Worm (Caenorhabditis elegans) whole organism, L1 larva: ENCODE measurements around the gene R04E5.7.
A peak's percentile ranks its signal among the peaks of the same experiment; 100 is the strongest.

ENCODE experiments used
- F16B12.6 ChIP-seq: fragments of 150-350 bp; optimal IDR thresholded peaks from 2 replicates; lab custom pipeline; 2014; ENCODE audit warnings: missing biosample characterization, missing genetic modification characterization
- Y116A8C.19 ChIP-seq: sonication (generic microtip); optimal IDR thresholded peaks from 2 replicates; lab custom pipeline; 2016; ENCODE audit warnings: missing compliant biosample characterization, missing genetic modification characterization, borderline replicate concordance
- alr-1 ChIP-seq: fragments of 200-800 bp; sonication (Bioruptor generic); optimal IDR thresholded peaks from 2 replicates; lab custom pipeline; 2018; ENCODE audit warnings: borderline replicate concordance, mild to moderate bottlenecking, missing genetic modification characterization, missing compliant biosample characterization
- aly-2 ChIP-seq: fragments of 150-350 bp; optimal IDR thresholded peaks from 2 replicates; lab custom pipeline; 2014; ENCODE audit warnings: missing biosample characterization, missing genetic modification characterization
- blmp-1 ChIP-seq: fragments of 150-350 bp; optimal IDR thresholded peaks from 2 replicates; lab custom pipeline; 2014; ENCODE audit warnings: missing biosample characterization, missing genetic modification characterization
- ceh-63 ChIP-seq: fragments of 200-800 bp; sonication (Bioruptor generic); optimal IDR thresholded peaks from 2 replicates; lab custom pipeline; 2018; ENCODE audit warnings: mild to moderate bottlenecking, missing genetic modification characterization, missing compliant biosample characterization
- ceh-8 ChIP-seq: fragments of 200-800 bp; sonication (Bioruptor generic); optimal IDR thresholded peaks from 2 replicates; lab custom pipeline; 2018; ENCODE audit warnings: mild to moderate bottlenecking, missing genetic modification characterization, moderate library complexity, missing compliant biosample characterization
- ceh-82 ChIP-seq, 3 experiments: fragments of 150-350 bp in 1 of 3; sonication (generic microtip) in 2 of 3; optimal IDR thresholded peaks; 2 replicates each; lab custom pipeline; 2014 to 2017; ENCODE audit warnings: missing biosample characterization in 3 of 3, missing genetic modification characterization in 3 of 3
- ceh-90 ChIP-seq: sonication (generic microtip); optimal IDR thresholded peaks from 2 replicates; lab custom pipeline; 2016; ENCODE audit warnings: missing genetic modification characterization, missing compliant biosample characterization
- dpl-1 ChIP-seq, 3 experiments: fragments of 150-350 bp in 2 of 3; sonication (generic microtip) in 1 of 3; optimal IDR thresholded peaks; 2 replicates each; lab custom pipeline; 2014 to 2017; ENCODE audit warnings: missing biosample characterization in 3 of 3, missing genetic modification characterization in 3 of 3, missing genetic modification reagents in 3 of 3
- efl-3 ChIP-seq: fragments of 200-800 bp; sonication (Bioruptor generic); optimal IDR thresholded peaks from 2 replicates; lab custom pipeline; 2018; ENCODE audit warnings: mild to moderate bottlenecking, missing genetic modification characterization, missing compliant biosample characterization
- egl-13 ChIP-seq: sonication (generic microtip); optimal IDR thresholded peaks from 2 replicates; lab custom pipeline; 2016; ENCODE audit warnings: missing genotype, missing genetic modification reagents, missing genetic modification characterization, missing compliant biosample characterization
- egl-27 ChIP-seq, 2 experiments: fragments of 150-350 bp in 1 of 2; sonication (generic microtip); optimal IDR thresholded peaks; 3 replicates each; lab custom pipeline; 2017 to 2018; ENCODE audit warnings: missing biosample characterization in 2 of 2, missing genetic modification characterization in 2 of 2, missing genetic modification reagents in 2 of 2
- elt-2 ChIP-seq: sonication (generic microtip); optimal IDR thresholded peaks from 2 replicates; lab custom pipeline; 2016; ENCODE audit warnings: missing genetic modification characterization, mild to moderate bottlenecking, inconsistent platforms, missing compliant biosample characterization, missing genetic modification reagents
- elt-3 ChIP-seq, 6 experiments: fragments of 150-350 bp in 1 of 6; sonication (generic microtip); optimal IDR thresholded peaks; 2 replicates each; lab custom pipeline; 2017 to 2018; ENCODE audit warnings: missing biosample characterization in 6 of 6, missing genetic modification characterization in 6 of 6, inconsistent platforms in 1 of 6
- fos-1 ChIP-seq: fragments of 150-350 bp; optimal IDR thresholded peaks from 2 replicates; lab custom pipeline; 2014; ENCODE audit warnings: missing biosample characterization, missing genetic modification characterization
- grh-1 ChIP-seq: fragments of 200-800 bp; sonication (Bioruptor generic); IDR thresholded peaks from 2 replicates; pipeline ENCODE4 v1.3.6; 2022; ENCODE audit warnings: missing genetic modification reagents, missing genetic modification characterization, missing compliant biosample characterization
- hpl-2 ChIP-seq: fragments of 150-350 bp; optimal IDR thresholded peaks from 2 replicates; lab custom pipeline; 2014; ENCODE audit warnings: missing biosample characterization, missing genetic modification reagents, missing genetic modification characterization
- isw-1 ChIP-seq: fragments of 200-800 bp; sonication (Bioruptor generic); IDR thresholded peaks from 2 replicates; pipeline ENCODE4 v1.3.6; 2022; ENCODE audit warnings: missing genetic modification characterization, missing compliant biosample characterization
- lin-13 ChIP-seq: fragments of 150-350 bp; optimal IDR thresholded peaks from 2 replicates; lab custom pipeline; 2014; ENCODE audit warnings: missing biosample characterization, missing genetic modification reagents, missing genetic modification characterization
- lin-35 ChIP-seq, 2 experiments: fragments of 150-350 bp; optimal IDR thresholded peaks; 2 replicates each; lab custom pipeline; 2014; ENCODE audit warnings: missing biosample characterization in 2 of 2, missing genetic modification characterization in 2 of 2, missing genetic modification reagents in 2 of 2
- lin-39 ChIP-seq: fragments of 150-350 bp; optimal IDR thresholded peaks from 2 replicates; lab custom pipeline; 2014; ENCODE audit warnings: missing biosample characterization, missing genetic modification reagents, missing genetic modification characterization
- lir-3 ChIP-seq: sonication (generic microtip); optimal IDR thresholded peaks from 2 replicates; lab custom pipeline; 2016; ENCODE audit warnings: mild to moderate bottlenecking, missing genetic modification characterization, moderate library complexity, missing compliant biosample characterization; ENCODE audit not compliant: poor library complexity
- lsy-2 ChIP-seq, 2 experiments: fragments of 150-350 bp; optimal IDR thresholded peaks; 2 replicates each; lab custom pipeline; 2014; ENCODE audit warnings: missing biosample characterization in 2 of 2, missing genetic modification characterization in 2 of 2
- mab-9 ChIP-seq: fragments of 200-800 bp; sonication (Bioruptor generic); IDR thresholded peaks from 2 replicates; pipeline ENCODE4 v1.3.6; 2022; ENCODE audit warnings: missing genetic modification reagents, missing genetic modification characterization, missing compliant biosample characterization
- mdl-1 ChIP-seq, 2 experiments: fragments of 150-350 bp; optimal IDR thresholded peaks; 2 replicates each; lab custom pipeline; 2014 to 2017; ENCODE audit warnings: missing biosample characterization in 2 of 2, missing genetic modification characterization in 2 of 2, inconsistent platforms in 1 of 2
- mef-2 ChIP-seq: fragments of 150-350 bp; optimal IDR thresholded peaks from 2 replicates; lab custom pipeline; 2014; ENCODE audit warnings: missing biosample characterization, missing genetic modification characterization
- mep-1 ChIP-seq: fragments of 150-350 bp; optimal IDR thresholded peaks from 2 replicates; lab custom pipeline; 2014; ENCODE audit warnings: missing biosample characterization, missing genetic modification characterization
- nhr-19 ChIP-seq: fragments of 200-800 bp; sonication (Bioruptor generic); conservative IDR thresholded peaks from 2 replicates; pipeline ENCODE4 v1.3.6; 2022; ENCODE audit warnings: missing genetic modification characterization, missing compliant biosample characterization
- nhr-20 ChIP-seq: sonication (generic microtip); optimal IDR thresholded peaks from 2 replicates; lab custom pipeline; 2016; ENCODE audit warnings: mild to moderate bottlenecking, missing genetic modification characterization, missing compliant biosample characterization
- nhr-237 ChIP-seq: fragments of 150-350 bp; optimal IDR thresholded peaks from 2 replicates; lab custom pipeline; 2014; ENCODE audit warnings: missing biosample characterization, missing genetic modification characterization
- nhr-47 ChIP-seq: sonication (generic microtip); optimal IDR thresholded peaks from 2 replicates; lab custom pipeline; 2016; ENCODE audit warnings: mild to moderate bottlenecking, missing genetic modification characterization, moderate library complexity, missing compliant biosample characterization
- nhr-76 ChIP-seq: sonication (generic microtip); optimal IDR thresholded peaks from 2 replicates; lab custom pipeline; 2017; ENCODE audit warnings: missing biosample characterization, missing genetic modification characterization
- nhr-77 ChIP-seq: fragments of 150-350 bp; optimal IDR thresholded peaks from 2 replicates; lab custom pipeline; 2014; ENCODE audit warnings: missing biosample characterization, missing genetic modification characterization
- nhr-84 ChIP-seq: sonication (generic microtip); optimal IDR thresholded peaks from 2 replicates; lab custom pipeline; 2017; ENCODE audit warnings: missing biosample characterization, missing genetic modification characterization
- nhr-85 ChIP-seq: sonication (generic microtip); peaks from one replicate; lab custom pipeline; 2016; ENCODE audit warnings: missing genetic modification characterization, inconsistent platforms, missing compliant biosample characterization
- nhr-90 ChIP-seq: sonication (generic microtip); optimal IDR thresholded peaks from 2 replicates; lab custom pipeline; 2016; ENCODE audit warnings: mild to moderate bottlenecking, missing genetic modification characterization, missing compliant biosample characterization; ENCODE audit not compliant: poor library complexity
- pax-3 ChIP-seq: fragments of 200-800 bp; sonication (Bioruptor generic); optimal IDR thresholded peaks from 2 replicates; lab custom pipeline; 2018; ENCODE audit warnings: mild to moderate bottlenecking, missing genetic modification characterization, moderate library complexity, missing compliant biosample characterization
- pqm-1 ChIP-seq: sonication (generic microtip); optimal IDR thresholded peaks from 3 replicates; lab custom pipeline; 2017; ENCODE audit warnings: missing biosample characterization, missing genetic modification characterization
- rnt-1 ChIP-seq: sonication (generic microtip); optimal IDR thresholded peaks from 2 replicates; lab custom pipeline; 2016; ENCODE audit warnings: mild to moderate bottlenecking, missing genetic modification characterization, moderate library complexity, missing compliant biosample characterization
- snpc-4 ChIP-seq: fragments of 150-350 bp; optimal IDR thresholded peaks from 2 replicates; lab custom pipeline; 2014; ENCODE audit warnings: missing biosample characterization, missing genetic modification characterization
- snu-23 ChIP-seq: sonication (generic microtip); optimal IDR thresholded peaks from 2 replicates; lab custom pipeline; 2016; ENCODE audit warnings: missing genetic modification characterization, missing compliant biosample characterization
- sox-4 ChIP-seq: sonication (generic microtip); optimal IDR thresholded peaks from 2 replicates; lab custom pipeline; 2016; ENCODE audit warnings: missing genetic modification characterization, missing compliant biosample characterization
- sptf-1 ChIP-seq: fragments of 150-350 bp; optimal IDR thresholded peaks from 2 replicates; lab custom pipeline; 2014; ENCODE audit warnings: missing biosample characterization, missing genetic modification characterization
- tbx-2 ChIP-seq: sonication (generic microtip); optimal IDR thresholded peaks from 2 replicates; lab custom pipeline; 2016; ENCODE audit warnings: missing genetic modification characterization, missing compliant biosample characterization
- tlp-1 ChIP-seq: fragments of 150-350 bp; optimal IDR thresholded peaks from 2 replicates; lab custom pipeline; 2014; ENCODE audit warnings: missing biosample characterization, missing genetic modification characterization
- unc-130 ChIP-seq: fragments of 150-350 bp; optimal IDR thresholded peaks from 2 replicates; lab custom pipeline; 2017; ENCODE audit warnings: missing biosample characterization, missing genetic modification characterization, inconsistent platforms
- unc-98 ChIP-seq: fragments of 200-800 bp; sonication (Bioruptor generic); IDR thresholded peaks from 2 replicates; pipeline ENCODE4 v1.3.6; 2022; ENCODE audit warnings: missing genetic modification characterization, missing compliant biosample characterization
- xbp-1 ChIP-seq: sonication (generic microtip); optimal IDR thresholded peaks from 2 replicates; lab custom pipeline; 2016; ENCODE audit warnings: missing genetic modification characterization, missing compliant biosample characterization
- zag-1 ChIP-seq: fragments of 150-350 bp; optimal IDR thresholded peaks from 2 replicates; lab custom pipeline; 2014; ENCODE audit warnings: missing biosample characterization, missing genetic modification characterization
- zip-4 ChIP-seq: fragments of 200-800 bp; sonication (Bioruptor generic); optimal IDR thresholded peaks from 2 replicates; lab custom pipeline; 2018; ENCODE audit warnings: mild to moderate bottlenecking, missing genetic modification characterization, moderate library complexity, missing compliant biosample characterization
- ztf-4 ChIP-seq: fragments of 150-350 bp; optimal IDR thresholded peaks from 2 replicates; lab custom pipeline; 2014; ENCODE audit warnings: missing biosample characterization, missing genetic modification characterization

R04E5.7 gene

DNA sequence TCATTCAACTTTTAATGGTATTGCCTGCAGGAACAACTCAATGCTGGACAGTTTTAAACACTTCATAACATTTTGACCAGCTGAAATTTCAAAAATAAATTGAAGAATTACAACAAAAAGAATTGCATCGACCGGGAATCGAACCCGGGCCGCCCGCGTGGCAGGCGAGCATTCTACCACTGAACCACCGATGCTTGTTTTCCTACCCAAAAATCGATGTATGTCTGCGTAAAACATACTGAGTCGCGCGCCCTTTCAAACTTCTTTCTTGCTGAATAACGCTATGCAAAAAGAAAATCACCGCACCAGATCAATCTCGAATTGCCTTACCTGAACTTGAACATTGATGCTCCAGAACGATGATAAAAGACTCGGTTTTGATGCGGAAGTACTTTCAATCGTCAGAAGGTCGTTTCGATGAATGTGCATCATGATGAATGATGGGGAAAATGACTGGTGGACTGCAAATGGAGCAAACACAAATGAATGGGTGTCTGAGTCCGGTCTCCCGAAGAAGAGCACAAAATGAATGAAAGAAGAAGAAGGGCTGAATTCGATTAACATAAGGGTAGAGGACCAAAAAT lies at the start of gene R04E5.7:
Gene R04E5.7 (minus strand): TSS at position 564 of the 584 bp plus-strand sequence.
- TF ChIP-seq fos-1 (tag; lab: Kevin White, UChicago) = no peak
- TF ChIP-seq pqm-1 = no peak
- no peak for TF ChIP-seq mab-9 (GFP tag; lab: Robert Waterston, UW)
- no peak for TF ChIP-seq ztf-4 (tag; lab: Kevin White, UChicago)
- no peak for TF ChIP-seq lin-13
- TF ChIP-seq ceh-90 = no peak
- TF ChIP-seq tlp-1 (tag; lab: Kevin White, UChicago) = no peak
- TF ChIP-seq dpl-1 (GFP tag; optimal IDR thresholded peaks at IDR 0.05; lab: Kevin White, UChicago) = no peak
- no peak for TF ChIP-seq lin-39
- peak in 1 of 2 experiments; percentile 55 for TF ChIP-seq lin-35 (GFP tag; optimal IDR thresholded peaks at IDR 0.05; lab: Kevin White, UChicago)
- no peak for TF ChIP-seq blmp-1 (tag; lab: Kevin White, UChicago)
- peak; percentile 16; the same call in 1 of the 2 replicates for TF ChIP-seq grh-1 (GFP tag; lab: Robert Waterston, UW)
- peak; percentile 57 for TF ChIP-seq nhr-47
- peak; percentile 58 for TF ChIP-seq nhr-90 (tag; lab: Kevin White, UChicago)
- no peak for TF ChIP-seq lir-3 (tag; lab: Kevin White, UChicago)
- no peak for TF ChIP-seq zip-4 (GFP tag; lab: Kevin White, UChicago)
- TF ChIP-seq mef-2 (tag; lab: Kevin White, UChicago) = no peak
- TF ChIP-seq elt-2 (tag; lab: Kevin White, UChicago) = no peak
- no peak for TF ChIP-seq egl-13 (tag; lab: Kevin White, UChicago)
- no peak for TF ChIP-seq sptf-1 (tag; lab: Kevin White, UChicago)
- no peak for TF ChIP-seq ceh-8
- no peak for TF ChIP-seq aly-2 (tag; lab: Kevin White, UChicago)
- peak; percentile 5 for TF ChIP-seq xbp-1 (tag; lab: Kevin White, UChicago)
- no peak for TF ChIP-seq nhr-84 (tag; lab: Kevin White, UChicago)
- no peak for TF ChIP-seq F16B12.6 (tag; lab: Kevin White, UChicago)
- TF ChIP-seq lsy-2 (tag; optimal IDR thresholded peaks at IDR 0.05; lab: Kevin White, UChicago) = peak in 1 of 2 experiments; percentile 3
- no peak for TF ChIP-seq sox-4
- peak in 1 of 2 experiments; percentile 24 for TF ChIP-seq mdl-1 (tag; optimal IDR thresholded peaks at IDR 0.05; lab: Kevin White, UChicago)
- TF ChIP-seq elt-3 (tag; optimal IDR thresholded peaks at IDR 0.05; lab: Kevin White, UChicago) = no peak
- TF ChIP-seq alr-1 (tag; lab: Kevin White, UChicago) = no peak
- no peak for TF ChIP-seq pax-3 (tag; lab: Kevin White, UChicago)
- no peak for TF ChIP-seq hpl-2
- TF ChIP-seq Y116A8C.19 (tag; lab: Kevin White, UChicago) = no peak
- no peak for TF ChIP-seq zag-1 (tag; lab: Kevin White, UChicago)
- no peak for TF ChIP-seq snpc-4 (tag; lab: Kevin White, UChicago)
- TF ChIP-seq ceh-63 (GFP tag; lab: Kevin White, UChicago) = no peak
- no peak for TF ChIP-seq nhr-85
- no peak for TF ChIP-seq isw-1
- no peak for TF ChIP-seq tbx-2 (tag; lab: Kevin White, UChicago)
- TF ChIP-seq nhr-76 (tag; lab: Kevin White, UChicago) = no peak
- no peak for TF ChIP-seq efl-3 (GFP tag; lab: Kevin White, UChicago)
- TF ChIP-seq nhr-19 = peak; percentile 38
- no peak for TF ChIP-seq unc-130 (tag; lab: Kevin White, UChicago)
- TF ChIP-seq nhr-20 (tag; lab: Kevin White, UChicago) = peak; percentile 49
- peak; percentile 5 for TF ChIP-seq mep-1 (tag; lab: Kevin White, UChicago)
- no peak for TF ChIP-seq nhr-237 (tag; lab: Kevin White, UChicago)
- no peak for TF ChIP-seq egl-27 (tag; optimal IDR thresholded peaks at IDR 0.05; lab: Kevin White, UChicago)
- peak; percentile 43 for TF ChIP-seq snu-23 (GFP tag; lab: Kevin White, UChicago)
- peak; percentile 16 for TF ChIP-seq nhr-77 (tag; lab: Kevin White, UChicago)
- TF ChIP-seq ceh-82 (tag; optimal IDR thresholded peaks at IDR 0.05; lab: Kevin White, UChicago) = peak in 2 of 3 experiments; percentile 34 to 54
- peak; percentile 30 for TF ChIP-seq rnt-1 (tag; lab: Kevin White, UChicago)
- no peak for TF ChIP-seq unc-98 (GFP tag; lab: Robert Waterston, UW)
